Worm (Caenorhabditis elegans): ENCODE results near the gene ubxn-6.

- TF ChIP-seq fos-1 (tag; optimal IDR thresholded peaks at IDR 0.05): no peak
- no peak for TF ChIP-seq egl-27 (tag; optimal IDR thresholded peaks at IDR 0.05)
- no peak for TF ChIP-seq pha-4 (tag; optimal IDR thresholded peaks at IDR 0.05)
- TF ChIP-seq mml-1 (tag; optimal IDR thresholded peaks at IDR 0.05): no peak
- TF ChIP-seq nhr-11 (tag; optimal IDR thresholded peaks at IDR 0.05): no peak
- no peak for TF ChIP-seq elt-3 (tag; optimal IDR thresholded peaks at IDR 0.05)
- no peak for TF ChIP-seq R02D3.7 (tag; optimal IDR thresholded peaks at IDR 0.05)
- TF ChIP-seq lsy-12 (tag; optimal IDR thresholded peaks at IDR 0.05): no peak
- no peak for TF ChIP-seq unc-39 (tag; optimal IDR thresholded peaks at IDR 0.05)
- TF ChIP-seq snpc-4 (tag; optimal IDR thresholded peaks at IDR 0.05): no peak
These were observed 2.1 kb downstream of the ubxn-6 start, which contains the start of gene H06H21.11 for ce11 chrIV:4807219-4807618.
